Fruit fly (Drosophila melanogaster): ENCODE results near the gene Slc45-1.

- TF ChIP-seq CG13204 (GFP tag; optimal IDR thresholded peaks at IDR 0.05) (no peak), CG14655 (GFP tag; optimal IDR thresholded peaks at IDR 0.05) (no peak), CG8301 (tag; optimal IDR thresholded peaks at IDR 0.05) (no peak), CG34367 (tag; optimal IDR thresholded peaks at IDR 0.05) (no peak), EcR (GFP tag; optimal IDR thresholded peaks at IDR 0.05) (no peak), rn (GFP tag; IDR thresholded peaks at IDR 0.05) (no peak), Pif1B (GFP tag; optimal IDR thresholded peaks at IDR 0.05) (no peak), CG4496 (GFP tag; IDR thresholded peaks at IDR 0.05) (no peak), Pif1A (GFP tag; optimal IDR thresholded peaks at IDR 0.05) (no peak), fd96Ca (GFP tag; IDR thresholded peaks at IDR 0.05) (no peak), CG17806 (tag; optimal IDR thresholded peaks at IDR 0.05) (no peak), CG12605 (GFP tag; IDR thresholded peaks at IDR 0.05) (no peak)
These were observed 46.5 kb upstream of the Slc45-1 start for dm6 chr3L:9255172-9255571.

Data from whole organism, pupa.